Worm (Caenorhabditis elegans) whole organism, L1 larva: ENCODE data around the gene srw-144.

Source experiments
- aly-2 ChIP-seq: fragments of 150-350 bp; optimal IDR thresholded peaks from 2 replicates; lab custom pipeline; 2014; ENCODE audit warnings: missing biosample characterization, missing genetic modification characterization
- ceh-82 ChIP-seq, 3 experiments: fragments of 150-350 bp in 1 of 3; sonication (generic microtip) in 2 of 3; optimal IDR thresholded peaks; 2 replicates each; lab custom pipeline; 2014 to 2017; ENCODE audit warnings: missing biosample characterization in 3 of 3, missing genetic modification characterization in 3 of 3
- dpl-1 ChIP-seq, 3 experiments: fragments of 150-350 bp in 2 of 3; sonication (generic microtip) in 1 of 3; optimal IDR thresholded peaks; 2 replicates each; lab custom pipeline; 2014 to 2017; ENCODE audit warnings: missing biosample characterization in 3 of 3, missing genetic modification characterization in 3 of 3, missing genetic modification reagents in 3 of 3
- elt-2 ChIP-seq: sonication (generic microtip); optimal IDR thresholded peaks from 2 replicates; lab custom pipeline; 2016; ENCODE audit warnings: missing genetic modification characterization, mild to moderate bottlenecking, inconsistent platforms, missing compliant biosample characterization, missing genetic modification reagents
- elt-3 ChIP-seq, 6 experiments: fragments of 150-350 bp in 1 of 6; sonication (generic microtip); optimal IDR thresholded peaks; 2 replicates each; lab custom pipeline; 2017 to 2018; ENCODE audit warnings: missing biosample characterization in 6 of 6, missing genetic modification characterization in 6 of 6, inconsistent platforms in 1 of 6
- fos-1 ChIP-seq: fragments of 150-350 bp; optimal IDR thresholded peaks from 2 replicates; lab custom pipeline; 2014; ENCODE audit warnings: missing biosample characterization, missing genetic modification characterization
- lin-13 ChIP-seq: fragments of 150-350 bp; optimal IDR thresholded peaks from 2 replicates; lab custom pipeline; 2014; ENCODE audit warnings: missing biosample characterization, missing genetic modification reagents, missing genetic modification characterization
- lin-35 ChIP-seq, 2 experiments: fragments of 150-350 bp; optimal IDR thresholded peaks; 2 replicates each; lab custom pipeline; 2014; ENCODE audit warnings: missing biosample characterization in 2 of 2, missing genetic modification characterization in 2 of 2, missing genetic modification reagents in 2 of 2
- nhr-11 ChIP-seq: fragments of 150-350 bp; optimal IDR thresholded peaks from 2 replicates; lab custom pipeline; 2014; ENCODE audit warnings: missing biosample characterization, missing genetic modification characterization
- nhr-84 ChIP-seq: sonication (generic microtip); optimal IDR thresholded peaks from 2 replicates; lab custom pipeline; 2017; ENCODE audit warnings: missing biosample characterization, missing genetic modification characterization
- skn-1 ChIP-seq: fragments of 150-350 bp; optimal IDR thresholded peaks from 2 replicates; lab custom pipeline; 2014; ENCODE audit warnings: missing biosample characterization, missing genetic modification characterization
- unc-98 ChIP-seq: fragments of 200-800 bp; sonication (Bioruptor generic); IDR thresholded peaks from 2 replicates; pipeline ENCODE4 v1.3.6; 2022; ENCODE audit warnings: missing genetic modification characterization, missing compliant biosample characterization
- ztf-4 ChIP-seq: fragments of 150-350 bp; optimal IDR thresholded peaks from 2 replicates; lab custom pipeline; 2014; ENCODE audit warnings: missing biosample characterization, missing genetic modification characterization

DNA sequence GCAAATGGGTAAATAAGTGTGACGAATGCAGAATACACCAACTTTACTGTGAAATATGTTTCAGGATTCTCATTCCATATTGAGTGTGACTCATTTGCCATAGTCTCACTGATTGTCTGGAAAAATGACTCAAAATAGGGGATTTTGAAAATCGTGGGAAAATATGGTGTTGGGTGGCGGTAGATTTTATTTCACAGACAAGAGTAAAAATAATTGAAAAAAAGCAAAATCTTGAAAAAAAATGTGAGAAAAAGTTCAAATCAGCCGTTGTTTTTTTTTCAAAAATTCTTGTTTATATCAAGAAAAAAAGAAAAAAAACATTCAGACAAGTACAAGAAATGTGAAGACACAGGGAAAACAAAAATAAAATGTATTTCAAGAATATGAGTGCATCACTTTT is 38.2 kb downstream of the srw-144 start, which contains the start of gene srh-38:
- TF ChIP-seq ztf-4 (no peak), lin-35 (GFP tag; optimal IDR thresholded peaks at IDR 0.05; lab: Kevin White, UChicago) (no peak), nhr-84 (tag; lab: Kevin White, UChicago) (no peak), lin-13 (GFP tag; lab: Kevin White, UChicago) (no peak), nhr-11 (tag; lab: Kevin White, UChicago) (no peak), ceh-82 (tag; optimal IDR thresholded peaks at IDR 0.05; lab: Kevin White, UChicago) (no peak), fos-1 (tag; lab: Kevin White, UChicago) (no peak), unc-98 (no peak), dpl-1 (GFP tag; optimal IDR thresholded peaks at IDR 0.05; lab: Kevin White, UChicago) (no peak), elt-2 (tag; lab: Kevin White, UChicago) (no peak), elt-3 (tag; optimal IDR thresholded peaks at IDR 0.05; lab: Kevin White, UChicago) (no peak), skn-1 (tag; lab: Kevin White, UChicago) (no peak), aly-2 (no peak)
